Fruit fly (Drosophila melanogaster) S2 (cell line): ENCODE measurements around the gene CG6974.

Experiments
- CG8478 ChIP-seq: fragments of >200 bp; optimal IDR thresholded peaks from 2 replicates; lab custom pipeline; 2018
- CTCF ChIP-seq, 2 experiments: fragments of >200 bp; optimal IDR thresholded peaks; 2 replicates each; lab custom pipeline; 2018

- TF ChIP-seq CG8478 (no peak), CTCF (optimal IDR thresholded peaks at IDR 0.05; lab: Kevin White, UChicago) (no peak)
Measured at dm6 chr3R:15089250-15089921, 10.3 kb upstream of the CG6974 start.
